Fruit fly (Drosophila melanogaster): ENCODE results near the gene Nnf1b.

dm6 chr2L:849138-849744 lies 38.9 kb downstream of the Nnf1b start:
- TF ChIP-seq usp (GFP tag; optimal IDR thresholded peaks at IDR 0.05) = no peak
- no peak for TF ChIP-seq CG8478 (optimal IDR thresholded peaks at IDR 0.05)
- no peak for TF ChIP-seq EcR (GFP tag; optimal IDR thresholded peaks at IDR 0.05)

Data from whole organism.